Worm (Caenorhabditis elegans) whole organism, late embryonic: ENCODE data around the gene srb-18.

Experiments used
- C38D4.7 ChIP-seq: fragments of 200-800 bp; sonication (Bioruptor generic); optimal IDR thresholded peaks from 2 replicates; lab custom pipeline; 2018; ENCODE audit warnings: mild to moderate bottlenecking, missing genetic modification characterization, moderate library complexity, missing compliant biosample characterization
- T23F11.4 ChIP-seq: fragments of 200-800 bp; sonication (Bioruptor generic); optimal IDR thresholded peaks from 2 replicates; lab custom pipeline; 2018; ENCODE audit warnings: mild to moderate bottlenecking, missing genetic modification characterization, missing compliant biosample characterization
- ama-1 ChIP-seq: fragments of 150-350 bp; optimal IDR thresholded peaks from 2 replicates; lab custom pipeline; 2014
- ceh-18 ChIP-seq: sonication (generic microtip); optimal IDR thresholded peaks from 2 replicates; lab custom pipeline; 2016; ENCODE audit warnings: missing genetic modification characterization, missing compliant biosample characterization
- ceh-24 ChIP-seq: sonication (generic microtip); optimal IDR thresholded peaks from 2 replicates; lab custom pipeline; 2016; ENCODE audit warnings: mild to moderate bottlenecking, missing genetic modification characterization, missing compliant biosample characterization
- fkh-6 ChIP-seq: sonication (generic microtip); optimal IDR thresholded peaks from 2 replicates; lab custom pipeline; 2016; ENCODE audit warnings: missing genetic modification characterization, missing compliant biosample characterization
- gmeb-2 ChIP-seq: sonication (generic microtip); optimal IDR thresholded peaks from 2 replicates; lab custom pipeline; 2016; ENCODE audit warnings: missing genetic modification characterization, inconsistent platforms, missing compliant biosample characterization
- lin-11 ChIP-seq: fragments of 200-800 bp; sonication (Bioruptor generic); optimal IDR thresholded peaks from 2 replicates; lab custom pipeline; 2018; ENCODE audit warnings: mild to moderate bottlenecking, missing genetic modification characterization, missing compliant biosample characterization
- tbx-7 ChIP-seq: sonication (generic microtip); optimal IDR thresholded peaks from 2 replicates; lab custom pipeline; 2016; ENCODE audit warnings: missing genotype, missing genetic modification characterization, missing compliant biosample characterization

ce11 chrV:7543728-7544127 lies 28.7 kb downstream of the srb-18 start:
- no peak for TF ChIP-seq ceh-18 (tag; lab: Kevin White, UChicago)
- no peak for TF ChIP-seq C38D4.7 (GFP tag; lab: Kevin White, UChicago)
- no peak for TF ChIP-seq tbx-7 (tag; lab: Kevin White, UChicago)
- no peak for TF ChIP-seq ceh-24 (tag; lab: Kevin White, UChicago)
- TF ChIP-seq T23F11.4, result no peak
- TF ChIP-seq fkh-6 (tag; lab: Kevin White, UChicago), result no peak
- no peak for TF ChIP-seq ama-1
- no peak for TF ChIP-seq lin-11
- TF ChIP-seq gmeb-2, result no peak
